Worm (Caenorhabditis elegans) whole organism, L4/young adult: ENCODE measurements around the gene wrt-8.

ENCODE experiments used
- dao-5 ChIP-seq: sonication (generic microtip); optimal IDR thresholded peaks from 2 replicates; lab custom pipeline; 2016; ENCODE audit warnings: missing genotype, missing genetic modification characterization, moderate library complexity, missing compliant biosample characterization
- him-1 ChIP-seq: sonication (generic microtip); optimal IDR thresholded peaks from 2 replicates; lab custom pipeline; 2016; ENCODE audit warnings: missing genotype, missing genetic modification reagents, missing genetic modification characterization, missing compliant biosample characterization

DNA sequence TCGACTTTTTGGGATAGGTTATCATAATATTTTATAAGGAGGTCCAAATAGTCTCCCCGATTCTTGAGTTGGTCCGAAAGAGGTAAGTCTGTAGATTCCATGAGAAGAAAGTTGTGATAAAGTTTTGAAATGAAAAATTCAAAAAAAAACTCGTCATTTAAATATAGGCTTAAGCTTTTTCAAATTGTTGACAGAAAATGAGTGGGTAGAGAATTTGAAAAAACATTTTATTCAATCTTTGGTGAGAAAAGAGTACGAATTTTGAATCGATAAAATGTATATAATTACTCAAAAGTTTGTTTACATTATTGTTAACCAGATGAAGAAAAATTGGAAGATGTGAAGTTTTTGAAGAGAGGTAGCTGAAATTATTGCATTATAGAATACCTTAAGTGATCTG lies 38.9 kb downstream of the wrt-8 start, which contains the start of gene T26H8.5:
- TF ChIP-seq him-1 (tag; lab: Kevin White, UChicago), result no peak
- no peak for TF ChIP-seq dao-5
